Worm (Caenorhabditis elegans) whole organism, L3 larva: ENCODE results near the gene srx-43.

Experiments used
- R02D3.7 ChIP-seq: fragments of 150-350 bp; optimal IDR thresholded peaks from 2 replicates; lab custom pipeline; 2014; ENCODE audit warnings: missing biosample characterization, missing genetic modification characterization
- ZK546.5 ChIP-seq: sonication (generic microtip); optimal IDR thresholded peaks from 2 replicates; lab custom pipeline; 2017; ENCODE audit warnings: missing biosample characterization, missing genetic modification characterization
- aly-2 ChIP-seq: fragments of 150-350 bp; optimal IDR thresholded peaks from 2 replicates; lab custom pipeline; 2014; ENCODE audit warnings: missing biosample characterization, missing genetic modification characterization
- ama-1 ChIP-seq: fragments of 150-350 bp; optimal IDR thresholded peaks from 2 replicates; lab custom pipeline; 2018
- ceh-16 ChIP-seq: sonication (generic microtip); optimal IDR thresholded peaks from 2 replicates; lab custom pipeline; 2017; ENCODE audit warnings: missing biosample characterization, missing genetic modification characterization
- ceh-28 ChIP-seq: fragments of 150-350 bp; optimal IDR thresholded peaks from 2 replicates; lab custom pipeline; 2014; ENCODE audit warnings: missing biosample characterization, missing genetic modification reagents, missing genetic modification characterization
- ceh-82 ChIP-seq: fragments of 150-350 bp; optimal IDR thresholded peaks from 2 replicates; lab custom pipeline; 2014; ENCODE audit warnings: missing biosample characterization, missing genetic modification characterization
- ceh-9 ChIP-seq: sonication (generic microtip); optimal IDR thresholded peaks from 2 replicates; lab custom pipeline; 2018; ENCODE audit warnings: missing biosample characterization, missing genetic modification characterization
- daf-12 ChIP-seq: fragments of 150-350 bp; optimal IDR thresholded peaks from 2 replicates; lab custom pipeline; 2014; ENCODE audit warnings: missing biosample characterization, missing genetic modification reagents, missing genetic modification characterization
- egl-27 ChIP-seq: sonication (generic microtip); optimal IDR thresholded peaks from 4 replicates; lab custom pipeline; 2017; ENCODE audit warnings: missing biosample characterization, missing genetic modification reagents, missing genetic modification characterization
- egl-5 ChIP-seq: fragments of 150-350 bp; optimal IDR thresholded peaks from 2 replicates; lab custom pipeline; 2017; ENCODE audit warnings: missing biosample characterization, missing genetic modification reagents, missing genetic modification characterization, inconsistent platforms
- elt-1 ChIP-seq: fragments of 150-350 bp; optimal IDR thresholded peaks from 2 replicates; lab custom pipeline; 2014; ENCODE audit warnings: missing biosample characterization, missing genetic modification characterization
- elt-2 ChIP-seq: sonication (generic microtip); optimal IDR thresholded peaks from 2 replicates; lab custom pipeline; 2016; ENCODE audit warnings: missing genetic modification reagents, mild to moderate bottlenecking, missing genetic modification characterization, missing compliant biosample characterization
- elt-3 ChIP-seq, 3 experiments: fragments of 150-350 bp in 1 of 3; sonication (generic microtip) in 2 of 3; optimal IDR thresholded peaks; 2 replicates in 2 of 3; 4 replicates in 1 of 3; lab custom pipeline; 2014 to 2017; ENCODE audit warnings: missing biosample characterization in 3 of 3, missing genetic modification characterization in 3 of 3
- fkh-10 ChIP-seq: sonication (generic microtip); optimal IDR thresholded peaks from 2 replicates; lab custom pipeline; 2017; ENCODE audit warnings: missing biosample characterization, missing genetic modification reagents, missing genetic modification characterization
- fos-1 ChIP-seq: fragments of 150-350 bp; optimal IDR thresholded peaks from 2 replicates; lab custom pipeline; 2014; ENCODE audit warnings: missing biosample characterization, missing genetic modification characterization
- hmg-11 ChIP-seq: sonication (generic microtip); optimal IDR thresholded peaks from 2 replicates; lab custom pipeline; 2016; ENCODE audit warnings: missing genetic modification characterization, missing compliant biosample characterization
- jun-1 ChIP-seq: fragments of 150-350 bp; optimal IDR thresholded peaks from 2 replicates; lab custom pipeline; 2014; ENCODE audit warnings: missing biosample characterization, missing genetic modification reagents, missing genetic modification characterization
- lin-15B ChIP-seq: fragments of 150-350 bp; optimal IDR thresholded peaks from 2 replicates; lab custom pipeline; 2014; ENCODE audit warnings: missing biosample characterization, missing genetic modification characterization
- lin-39 ChIP-seq: fragments of 150-350 bp; optimal IDR thresholded peaks from 2 replicates; lab custom pipeline; 2018; ENCODE audit warnings: missing biosample characterization, missing genetic modification reagents, missing genetic modification characterization
- lsy-12 ChIP-seq: sonication (generic microtip); optimal IDR thresholded peaks from 2 replicates; lab custom pipeline; 2016; ENCODE audit warnings: mild to moderate bottlenecking, missing genetic modification characterization, missing compliant biosample characterization
- mml-1 ChIP-seq: fragments of 150-350 bp; sonication (generic microtip); optimal IDR thresholded peaks from 3 replicates; lab custom pipeline; 2014; ENCODE audit warnings: missing biosample characterization, missing genetic modification characterization
- nfya-1 ChIP-seq: sonication (generic microtip); optimal IDR thresholded peaks from 2 replicates; lab custom pipeline; 2017; ENCODE audit warnings: missing genetic modification characterization, mild to moderate bottlenecking, missing compliant biosample characterization, antibody characterized with exemption, moderate library complexity; ENCODE audit not compliant: insufficient read depth
- nhr-12 ChIP-seq: fragments of 150-350 bp; optimal IDR thresholded peaks from 2 replicates; lab custom pipeline; 2014; ENCODE audit warnings: missing biosample characterization, missing genetic modification characterization
- nhr-23 ChIP-seq: fragments of 150-350 bp; optimal IDR thresholded peaks from 2 replicates; lab custom pipeline; 2014; ENCODE audit warnings: missing biosample characterization, missing genetic modification reagents, missing genetic modification characterization
- nhr-237 ChIP-seq: fragments of 150-350 bp; optimal IDR thresholded peaks from 2 replicates; lab custom pipeline; 2014; ENCODE audit warnings: missing biosample characterization, missing genetic modification characterization
- nhr-25 ChIP-seq: sonication (generic microtip); optimal IDR thresholded peaks from 2 replicates; lab custom pipeline; 2017; ENCODE audit warnings: missing biosample characterization, missing genetic modification characterization
- nhr-28 ChIP-seq: fragments of 150-350 bp; optimal IDR thresholded peaks from 2 replicates; lab custom pipeline; 2014; ENCODE audit warnings: missing biosample characterization, missing genetic modification characterization
- nhr-43 ChIP-seq: sonication (generic microtip); optimal IDR thresholded peaks from 2 replicates; lab custom pipeline; 2016; ENCODE audit warnings: mild to moderate bottlenecking, missing genetic modification characterization, missing compliant biosample characterization; ENCODE audit not compliant: poor library complexity, severe bottlenecking
- nhr-77 ChIP-seq: fragments of 150-350 bp; optimal IDR thresholded peaks from 2 replicates; lab custom pipeline; 2014; ENCODE audit warnings: missing biosample characterization, missing genetic modification characterization
- pha-4 ChIP-seq: fragments of 150-350 bp; optimal IDR thresholded peaks from 2 replicates; lab custom pipeline; 2014; ENCODE audit warnings: missing biosample characterization, missing genetic modification reagents, missing genetic modification characterization
- pqm-1 ChIP-seq: fragments of 150-350 bp; optimal IDR thresholded peaks from 2 replicates; lab custom pipeline; 2017; ENCODE audit warnings: missing biosample characterization, missing genetic modification characterization, inconsistent platforms
- sea-2 ChIP-seq: fragments of 150-350 bp; sonication (generic microtip); optimal IDR thresholded peaks from 4 replicates; lab custom pipeline; 2014; ENCODE audit warnings: missing biosample characterization, missing genetic modification reagents, missing genetic modification characterization
- skn-1 ChIP-seq: fragments of 150-350 bp; optimal IDR thresholded peaks from 2 replicates; lab custom pipeline; 2014; ENCODE audit warnings: missing biosample characterization, missing genetic modification characterization
- snpc-4 ChIP-seq: fragments of 150-350 bp; optimal IDR thresholded peaks from 2 replicates; lab custom pipeline; 2014; ENCODE audit warnings: missing biosample characterization, missing genetic modification characterization
- unc-39 ChIP-seq: sonication (generic microtip); optimal IDR thresholded peaks from 4 replicates; lab custom pipeline; 2017; ENCODE audit warnings: missing biosample characterization, missing genetic modification characterization
- unc-62 ChIP-seq: fragments of 150-350 bp; sonication (generic microtip); optimal IDR thresholded peaks from 4 replicates; lab custom pipeline; 2014; ENCODE audit warnings: missing biosample characterization, missing genetic modification reagents, missing genetic modification characterization
- ztf-11 ChIP-seq: fragments of 150-350 bp; optimal IDR thresholded peaks from 2 replicates; lab custom pipeline; 2014; ENCODE audit warnings: missing biosample characterization, missing genetic modification characterization
- ztf-4 ChIP-seq: fragments of 150-350 bp; optimal IDR thresholded peaks from 2 replicates; lab custom pipeline; 2014; ENCODE audit warnings: missing biosample characterization, missing genetic modification characterization

Gene srx-43

DNA sequence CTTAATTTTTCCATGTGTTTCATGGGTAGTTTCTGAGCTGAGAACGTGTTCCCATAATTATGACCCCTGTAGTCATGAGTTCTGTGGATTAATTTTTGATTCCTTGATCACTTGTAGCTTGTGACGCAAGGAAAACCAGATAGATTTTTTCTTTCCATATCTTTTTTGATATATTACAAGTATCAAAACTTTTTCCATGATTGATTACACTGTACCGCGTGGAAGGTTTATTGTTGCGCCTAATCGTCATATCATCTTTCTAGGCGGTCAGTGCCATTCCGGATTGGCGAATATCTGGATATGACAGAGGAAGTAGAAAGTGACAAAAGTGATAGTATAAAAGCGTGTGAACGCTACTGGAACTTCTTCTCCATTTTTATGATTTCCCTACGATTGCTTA, 28.8 kb downstream of the srx-43 start, which contains the start of gene ZK285.2:
TSS of gene ZK285.2 (plus strand) at position 301 of the 400 bp plus-strand sequence.
- TF ChIP-seq fos-1 (no peak), elt-3 (tag; optimal IDR thresholded peaks at IDR 0.05; lab: Kevin White, UChicago) (no peak), ceh-16 (tag; lab: Kevin White, UChicago) (no peak), hmg-11 (no peak), egl-5 (no peak), sea-2 (GFP tag; lab: Kevin White, UChicago) (no peak), elt-1 (tag; lab: Kevin White, UChicago) (no peak), pqm-1 (tag; lab: Kevin White, UChicago) (no peak), ceh-28 (no peak), ceh-9 (no peak), ceh-82 (no peak)

ce11 chrV:16047052-16047451, 29.3 kb downstream of the srx-43 start:
- TF ChIP-seq elt-2 (no peak), unc-62 (GFP tag; lab: Kevin White, UChicago) (no peak), mml-1 (tag; lab: Kevin White, UChicago) (no peak), nhr-12 (no peak), unc-39 (tag; lab: Kevin White, UChicago) (no peak), ztf-11 (tag; lab: Kevin White, UChicago) (no peak), nhr-237 (tag; lab: Kevin White, UChicago) (no peak), skn-1 (tag; lab: Kevin White, UChicago) (no peak), ceh-28 (no peak), ama-1 (lab: Kevin White, UChicago) (no peak), nhr-23 (tag; lab: Kevin White, UChicago) (no peak), aly-2 (tag; lab: Kevin White, UChicago) (no peak), lin-39 (tag; lab: Kevin White, UChicago) (no peak), fos-1 (no peak)
- TF ChIP-seq, all 47 proteins: peak for 0

- TF ChIP-seq nhr-23 (tag; lab: Kevin White, UChicago) (no peak), lsy-12 (tag; lab: Kevin White, UChicago) (no peak), lin-15B (tag; lab: Kevin White, UChicago) (no peak), nhr-12 (no peak), elt-2 (no peak), ceh-16 (tag; lab: Kevin White, UChicago) (no peak), egl-27 (tag; lab: Kevin White, UChicago) (no peak), nfya-1 (no peak), nhr-28 (tag; lab: Kevin White, UChicago) (no peak), ztf-4 (tag; lab: Kevin White, UChicago) (no peak), ceh-82 (no peak), daf-12 (tag; lab: Kevin White, UChicago) (no peak), snpc-4 (tag; lab: Kevin White, UChicago) (no peak), R02D3.7 (tag; lab: Kevin White, UChicago) (no peak)
Observed at ce11 chrV:16047508-16047907, 29.7 kb downstream of the srx-43 start, which contains the start of gene str-198. str-198 (plus strand) TSS chrV:16047808.

DNA sequence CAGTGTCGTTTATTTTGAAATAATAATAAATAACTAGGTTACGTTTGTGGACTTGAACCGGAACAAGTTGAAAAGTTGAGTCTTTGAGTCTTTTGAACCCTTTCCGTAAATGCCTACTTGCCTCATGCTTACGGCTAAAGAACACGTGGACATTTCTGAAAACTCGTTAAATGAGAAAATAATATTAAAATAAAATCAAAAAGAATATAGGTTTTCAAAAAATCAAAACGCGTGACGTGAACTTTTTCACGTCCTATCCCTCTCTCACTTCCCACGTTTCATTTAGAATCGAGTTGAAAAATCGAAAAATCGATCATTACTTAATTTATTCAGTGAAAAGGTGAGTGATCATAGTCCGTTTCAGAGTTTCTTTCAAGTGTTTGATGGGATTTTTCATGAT, 31.4 kb downstream of the srx-43 start, which contains the start of gene best-12:
TSS of gene best-12 (plus strand) at position 301 of the 400 bp plus-strand sequence.
- no peak for TF ChIP-seq R02D3.7 (tag; lab: Kevin White, UChicago)
- no peak for TF ChIP-seq nhr-43
- TF ChIP-seq mml-1 (tag; lab: Kevin White, UChicago) = no peak
- TF ChIP-seq jun-1 (tag; lab: Kevin White, UChicago) = no peak
- TF ChIP-seq nhr-77 (tag; lab: Kevin White, UChicago) = no peak
- no peak for TF ChIP-seq fkh-10 (GFP tag; lab: Kevin White, UChicago)
- TF ChIP-seq ztf-4 (tag; lab: Kevin White, UChicago) = no peak
- TF ChIP-seq pqm-1 (tag; lab: Kevin White, UChicago) = no peak
- no peak for TF ChIP-seq pha-4
- TF ChIP-seq ceh-9 = no peak
- TF ChIP-seq elt-3 (tag; optimal IDR thresholded peaks at IDR 0.05; lab: Kevin White, UChicago) = no peak
- no peak for TF ChIP-seq nfya-1
- no peak for TF ChIP-seq ztf-11 (tag; lab: Kevin White, UChicago)
- TF ChIP-seq nhr-25 (tag; lab: Kevin White, UChicago) = no peak
- no peak for TF ChIP-seq ZK546.5 (tag; lab: Kevin White, UChicago)
- no peak for TF ChIP-seq lin-15B (tag; lab: Kevin White, UChicago)
- TF ChIP-seq elt-2 = no peak
- no peak for TF ChIP-seq sea-2 (GFP tag; lab: Kevin White, UChicago)
